Fruit fly (Drosophila melanogaster): ENCODE measurements around the gene CG13771.

DNA sequence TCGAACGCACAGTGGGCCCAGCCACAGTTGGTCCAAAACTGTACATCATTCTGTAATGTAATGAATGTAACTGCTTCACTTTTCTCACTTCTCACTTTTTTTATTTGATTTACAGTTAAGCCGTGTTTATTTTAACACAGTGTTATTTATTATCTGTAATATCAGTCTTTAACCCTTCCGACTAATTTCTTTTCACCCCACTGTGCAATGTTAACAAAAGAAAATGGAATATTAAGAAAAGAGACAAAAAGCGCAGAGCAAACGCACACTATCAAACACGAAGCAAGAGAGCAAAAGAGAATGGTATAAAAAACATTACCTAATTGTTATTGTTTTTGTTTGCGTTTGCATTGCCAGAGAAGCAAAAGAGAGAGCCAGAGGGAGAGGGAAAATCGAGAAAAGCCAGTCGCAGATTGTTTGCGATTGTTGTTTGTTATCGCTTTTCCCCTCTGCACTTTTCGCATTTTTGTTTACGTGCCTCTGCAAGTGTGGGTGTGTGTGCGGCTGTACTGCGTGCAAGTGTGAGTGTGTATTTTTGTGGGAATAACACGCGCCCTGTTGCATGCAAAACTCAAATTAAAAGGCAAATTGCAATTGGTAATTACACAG lies 16.2 kb downstream of the CG13771 start:
- TF ChIP-seq CG8159 (tag; optimal IDR thresholded peaks at IDR 0.05) (peak; percentile 89), CG32121 (GFP tag; IDR thresholded peaks at IDR 0.05) (peak; percentile 98), CG14655 (GFP tag; optimal IDR thresholded peaks at IDR 0.05) (peak; percentile 95)

Data from whole organism, pupa.